Worm (Caenorhabditis elegans): Measurements from ENCODE around the gene sra-35.

Gene sra-35

ce11 chrII:4527800-4528199, at the start of gene sra-35:
Gene sra-35 (minus strand): TSS chrII:4527900.
- TF ChIP-seq dao-5 (tag; optimal IDR thresholded peaks at IDR 0.05) (no peak), him-1 (tag; optimal IDR thresholded peaks at IDR 0.05) (no peak), W03F9.2 (tag; optimal IDR thresholded peaks at IDR 0.05) (no peak)

ce11 chrII:4577391-4577790, 49.7 kb upstream of the sra-35 start:
- no peak for TF ChIP-seq W03F9.2 (tag; optimal IDR thresholded peaks at IDR 0.05)
- TF ChIP-seq dao-5 (tag; optimal IDR thresholded peaks at IDR 0.05): no peak
- no peak for TF ChIP-seq him-1 (tag; optimal IDR thresholded peaks at IDR 0.05)

ce11 chrII:4575579-4575978, 47.9 kb upstream of the sra-35 start:
- TF ChIP-seq dao-5 (tag; optimal IDR thresholded peaks at IDR 0.05): no peak

- TF ChIP-seq dao-5 (tag; optimal IDR thresholded peaks at IDR 0.05) (no peak), W03F9.2 (tag; optimal IDR thresholded peaks at IDR 0.05) (no peak), him-1 (tag; optimal IDR thresholded peaks at IDR 0.05) (no peak)
Measured at ce11 chrII:4574658-4575057, 47.0 kb upstream of the sra-35 start.

- TF ChIP-seq W03F9.2 (tag; optimal IDR thresholded peaks at IDR 0.05): no peak
- TF ChIP-seq dao-5 (tag; optimal IDR thresholded peaks at IDR 0.05): no peak
- no peak for TF ChIP-seq him-1 (tag; optimal IDR thresholded peaks at IDR 0.05)
Measured at ce11 chrII:4573084-4573483, 45.4 kb upstream of the sra-35 start.

- TF ChIP-seq W03F9.2 (tag; optimal IDR thresholded peaks at IDR 0.05): no peak
- TF ChIP-seq dao-5 (tag; optimal IDR thresholded peaks at IDR 0.05): no peak
- no peak for TF ChIP-seq him-1 (tag; optimal IDR thresholded peaks at IDR 0.05)
Measured at ce11 chrII:4572579-4572978, 44.9 kb upstream of the sra-35 start.

- TF ChIP-seq dao-5 (tag; optimal IDR thresholded peaks at IDR 0.05) (no peak), W03F9.2 (tag; optimal IDR thresholded peaks at IDR 0.05) (no peak), him-1 (tag; optimal IDR thresholded peaks at IDR 0.05) (no peak)
Measured at ce11 chrII:4571868-4572267, 44.2 kb upstream of the sra-35 start, which contains the start of gene vab-1. Gene vab-1 (plus strand): TSS chrII:4572000.

ce11 chrII:4571112-4571511, 43.4 kb upstream of the sra-35 start:
- TF ChIP-seq dao-5 (tag; optimal IDR thresholded peaks at IDR 0.05) (no peak), him-1 (tag; optimal IDR thresholded peaks at IDR 0.05) (peak; percentile 16)

- TF ChIP-seq W03F9.2 (tag; optimal IDR thresholded peaks at IDR 0.05) (no peak), dao-5 (tag; optimal IDR thresholded peaks at IDR 0.05) (no peak), him-1 (tag; optimal IDR thresholded peaks at IDR 0.05) (no peak)
Measured at ce11 chrII:4566237-4566636, 38.5 kb upstream of the sra-35 start.

- TF ChIP-seq W03F9.2 (tag; optimal IDR thresholded peaks at IDR 0.05): no peak
- TF ChIP-seq him-1 (tag; optimal IDR thresholded peaks at IDR 0.05): no peak
Measured at ce11 chrII:4565205-4565604, 37.5 kb upstream of the sra-35 start.

ce11 chrII:4562503-4563000, 34.9 kb upstream of the sra-35 start, which contains the start of gene dao-2:
Gene dao-2 (plus strand): TSS chrII:4562950.
- no peak for TF ChIP-seq dao-5 (tag; optimal IDR thresholded peaks at IDR 0.05)
- no peak for TF ChIP-seq him-1 (tag; optimal IDR thresholded peaks at IDR 0.05)
- TF ChIP-seq W03F9.2 (tag; optimal IDR thresholded peaks at IDR 0.05): no peak

- TF ChIP-seq W03F9.2 (tag; optimal IDR thresholded peaks at IDR 0.05) (no peak), him-1 (tag; optimal IDR thresholded peaks at IDR 0.05) (no peak), dao-5 (tag; optimal IDR thresholded peaks at IDR 0.05) (no peak)
Measured at ce11 chrII:4560068-4560467, 32.4 kb upstream of the sra-35 start, which contains the start of gene M03A1.8. Gene M03A1.8 (plus strand): TSS chrII:4560336.

ce11 chrII:4557487-4557886, 29.8 kb upstream of the sra-35 start, which contains the start of gene M03A1.3:
Gene M03A1.3 (plus strand): TSS chrII:4557787.
- TF ChIP-seq him-1 (tag; optimal IDR thresholded peaks at IDR 0.05): no peak

- TF ChIP-seq W03F9.2 (tag; optimal IDR thresholded peaks at IDR 0.05) (no peak), him-1 (tag; optimal IDR thresholded peaks at IDR 0.05) (no peak), dao-5 (tag; optimal IDR thresholded peaks at IDR 0.05) (no peak)
Measured at ce11 chrII:4552088-4552487, 24.4 kb upstream of the sra-35 start.

ce11 chrII:4550783-4551182, 23.1 kb upstream of the sra-35 start, which contains the start of gene K07E1.1:
Gene K07E1.1 (plus strand): TSS chrII:4551083.
- no peak for TF ChIP-seq dao-5 (tag; optimal IDR thresholded peaks at IDR 0.05)
- TF ChIP-seq him-1 (tag; optimal IDR thresholded peaks at IDR 0.05): no peak
- no peak for TF ChIP-seq W03F9.2 (tag; optimal IDR thresholded peaks at IDR 0.05)

Measured in whole organism, L4/young adult.